Fruit fly (Drosophila melanogaster) Kc167 (cell line): ENCODE measurements around the gene CG17147.

ENCODE experiments used
- Myc ChIP-seq: fragments of >200 bp; optimal IDR thresholded peaks from 2 replicates; lab custom pipeline; 2017; ENCODE audit warnings: missing external identifiers
- Sin3A ChIP-seq: fragments of >200 bp; optimal IDR thresholded peaks from 2 replicates; lab custom pipeline; 2018; ENCODE audit warnings: missing external identifiers
- h ChIP-seq: fragments of >200 bp; optimal IDR thresholded peaks from 3 replicates; lab custom pipeline; 2018; ENCODE audit warnings: missing external identifiers
- insv ChIP-seq: fragments of >200 bp; optimal IDR thresholded peaks from 3 replicates; lab custom pipeline; 2018; ENCODE audit warnings: missing external identifiers
- psq ChIP-seq: fragments of >200 bp; optimal IDR thresholded peaks from 2 replicates; lab custom pipeline; 2017; ENCODE audit warnings: missing external identifiers
- ttk ChIP-seq: sonication (Bioruptor generic); optimal IDR thresholded peaks from 2 replicates; lab custom pipeline; 2017; ENCODE audit warnings: missing external identifiers

dm6 chr3L:20231369-20231768 lies 7.6 kb downstream of the CG17147 start, which contains the start of gene CG13813:
- TF ChIP-seq psq (no peak), h (lab: Kevin White, UChicago) (no peak), Sin3A (no peak), Myc (no peak), ttk (lab: Kevin White, UChicago) (no peak), insv (lab: Kevin White, UChicago) (no peak)
